Fruit fly (Drosophila melanogaster) whole organism, larva: Measurements from ENCODE around the gene CecA1.

ENCODE experiments used
- noc ChIP-seq: fragments of 200-800 bp; sonication (Bioruptor generic); optimal IDR thresholded peaks from 3 replicates; lab custom pipeline; 2019; ENCODE audit warnings: missing biosample characterization, mild to moderate bottlenecking, missing genetic modification characterization, moderate library complexity

The CecA1 gene

DNA sequence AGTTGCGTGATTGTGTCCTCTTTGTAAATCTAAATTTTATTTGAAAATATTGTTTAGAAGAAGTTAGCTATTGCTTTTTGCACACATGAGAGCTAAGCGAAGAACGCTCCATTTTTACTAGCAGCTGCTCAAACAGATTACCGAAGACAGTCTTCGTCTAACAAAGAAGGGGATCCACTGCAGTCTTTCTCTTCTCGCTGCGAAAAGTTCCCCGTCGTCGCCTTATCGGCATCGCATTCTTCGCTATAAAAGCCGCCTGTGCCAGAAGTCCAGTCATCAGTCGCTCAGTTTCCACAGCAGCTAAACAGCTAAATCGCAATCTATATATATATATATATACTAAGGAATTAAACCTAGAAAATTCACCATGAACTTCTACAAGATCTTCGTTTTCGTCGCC is 5.5 kb downstream of the CecA1 start, which contains the start of gene CecC:
Gene CecC, plus strand, starts transcription at position 275 of the 400 bp plus-strand sequence.
- no peak for TF ChIP-seq noc

DNA sequence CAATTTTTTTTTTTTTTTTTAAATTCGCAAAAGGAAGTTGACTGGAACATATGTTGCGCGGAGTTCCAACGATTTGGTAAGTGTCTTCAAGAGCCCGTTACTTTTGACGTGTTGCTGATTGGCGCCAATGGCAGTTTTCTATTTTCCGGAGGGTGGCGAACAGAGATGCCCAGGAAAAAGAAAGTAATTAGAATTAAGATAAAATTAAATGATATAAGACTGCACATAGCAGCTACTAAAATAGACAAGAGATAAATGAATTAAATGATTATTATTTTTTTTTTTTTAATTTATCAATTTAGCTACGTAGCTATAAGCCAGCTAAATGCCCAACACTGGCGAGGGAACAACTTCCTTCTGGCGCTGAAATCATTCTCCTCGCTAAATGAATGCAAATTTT is 11.6 kb downstream of the CecA1 start:
- TF ChIP-seq noc = no peak

DNA sequence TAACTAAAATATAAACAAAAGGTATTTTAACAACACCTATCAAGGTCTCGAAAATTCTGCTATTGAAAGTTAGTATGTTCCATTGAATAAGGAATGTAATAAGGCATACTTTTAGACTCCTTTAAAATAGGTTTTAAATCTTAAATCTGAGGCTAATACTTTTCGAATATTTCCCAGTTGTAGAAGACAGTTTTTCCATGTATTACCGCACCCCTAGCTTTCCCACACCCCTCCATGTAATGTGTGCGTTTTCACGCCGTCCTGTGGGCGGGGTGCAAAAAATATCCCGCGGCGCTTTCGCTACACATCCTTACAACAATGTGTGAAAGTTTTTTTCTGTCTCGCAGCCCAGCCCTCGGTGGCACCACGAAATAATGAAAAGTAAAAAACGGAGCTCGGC is 13.9 kb downstream of the CecA1 start:
- no peak for TF ChIP-seq noc

DNA sequence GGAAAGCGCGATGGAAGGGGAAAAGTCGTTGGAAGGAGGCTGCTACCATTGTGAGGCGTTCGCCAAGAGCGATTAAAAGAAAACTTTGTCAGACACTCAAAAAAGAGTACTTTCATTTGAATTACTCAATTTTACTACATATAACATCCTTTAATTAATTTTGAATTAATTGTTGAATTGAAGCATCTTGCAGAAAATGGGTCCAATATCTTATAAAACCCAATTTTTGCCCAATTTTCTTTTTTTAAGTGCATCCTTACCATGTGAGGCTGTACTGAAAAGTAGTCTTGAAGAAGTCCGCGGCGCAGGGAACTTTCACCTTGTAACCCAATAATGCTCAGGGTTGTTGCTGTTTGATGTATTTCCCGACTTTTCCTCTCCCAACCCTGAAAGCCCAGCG is 24.6 kb downstream of the CecA1 start:
- no peak for TF ChIP-seq noc

DNA sequence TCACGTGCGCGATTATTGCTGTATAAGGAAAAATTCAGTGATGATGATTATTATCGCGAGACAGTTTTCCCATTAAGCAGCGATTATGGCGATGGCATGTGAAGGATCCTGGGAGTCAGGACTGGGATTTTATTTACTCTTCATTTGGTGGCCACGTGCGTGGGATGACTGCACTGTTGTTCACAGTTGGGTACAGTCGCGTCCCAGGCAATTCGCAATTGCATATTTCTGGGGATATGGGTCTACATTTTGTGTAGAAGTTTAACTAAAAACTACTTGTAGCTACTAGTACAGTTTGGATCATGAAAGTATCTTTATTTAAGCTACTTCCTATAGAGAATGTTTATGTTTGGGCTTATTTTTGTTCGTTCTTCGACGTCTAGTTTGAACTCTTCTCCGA is 26.3 kb downstream of the CecA1 start:
- TF ChIP-seq noc = no peak

DNA sequence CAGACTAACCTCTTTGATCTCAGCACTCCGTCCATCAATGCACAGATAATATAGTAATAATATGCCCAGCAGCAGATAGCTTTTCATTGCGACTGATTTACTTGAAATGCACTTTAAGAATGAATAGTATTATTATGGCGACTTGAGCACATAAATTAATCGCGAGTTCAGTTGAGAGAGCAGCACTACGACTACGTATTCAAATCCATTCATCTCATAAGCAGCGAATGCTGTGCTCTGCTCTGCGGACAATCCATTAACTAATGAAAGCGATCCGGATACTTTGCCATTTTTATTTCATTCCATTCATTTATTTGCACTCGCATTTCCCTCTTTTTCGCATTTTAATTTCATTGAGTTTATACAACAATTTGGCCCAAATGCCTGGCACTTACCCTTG is 27.0 kb downstream of the CecA1 start, which contains the start of gene CG43448:
Gene CG43448, minus strand, starts transcription at position 101 of the 400 bp plus-strand sequence.
- no peak for TF ChIP-seq noc

DNA sequence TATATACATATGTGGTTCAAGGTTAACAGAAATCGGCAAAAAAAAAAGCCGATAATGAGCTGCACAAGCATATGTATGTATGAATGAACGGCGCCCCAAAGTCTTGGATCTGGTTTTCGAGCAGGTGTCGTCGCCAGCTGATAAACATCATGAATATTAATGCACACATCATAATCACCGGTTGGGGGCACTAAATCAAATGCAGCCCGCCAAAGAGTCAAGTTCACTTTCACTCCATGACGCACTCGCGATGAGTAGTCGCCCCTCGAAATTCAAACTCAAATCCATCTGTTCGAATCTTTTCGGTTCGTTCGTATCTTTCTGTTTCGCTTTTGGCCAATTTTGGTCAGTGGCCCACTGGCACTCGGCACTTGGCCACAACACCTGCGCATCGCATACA is 29.6 kb downstream of the CecA1 start:
- TF ChIP-seq noc = no peak

DNA sequence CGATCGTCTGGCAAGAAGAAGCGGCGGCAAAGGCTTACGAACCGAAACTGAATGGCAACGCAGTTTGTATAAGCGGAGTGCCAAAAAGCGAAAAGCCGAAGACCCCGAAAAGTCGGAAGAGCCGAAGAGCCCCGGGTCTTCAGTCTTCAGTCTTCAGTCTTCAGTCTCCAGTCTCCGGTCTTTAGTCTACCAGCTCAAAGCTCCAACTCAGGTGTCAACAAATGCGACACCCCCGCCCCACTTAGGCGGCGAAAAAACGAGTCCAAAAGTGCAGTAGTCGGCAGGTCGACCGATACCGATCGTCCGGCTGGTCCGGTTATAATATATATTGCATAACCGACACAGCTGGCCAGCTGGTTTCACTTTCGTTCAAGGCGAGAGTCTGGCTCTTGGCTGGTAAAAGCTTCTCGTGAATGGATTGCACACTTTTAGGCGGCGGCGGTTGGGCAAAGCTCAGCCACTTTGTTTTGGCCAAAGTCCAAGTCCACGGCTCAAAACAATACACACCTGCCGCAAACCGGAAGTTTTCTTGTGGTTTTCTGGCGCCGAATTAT is 32.7 kb downstream of the CecA1 start, which contains the start of gene CG9737:
Gene CG9737, minus strand, starts transcription at position 51 of the 554 bp plus-strand sequence.
- TF ChIP-seq noc = no peak

DNA sequence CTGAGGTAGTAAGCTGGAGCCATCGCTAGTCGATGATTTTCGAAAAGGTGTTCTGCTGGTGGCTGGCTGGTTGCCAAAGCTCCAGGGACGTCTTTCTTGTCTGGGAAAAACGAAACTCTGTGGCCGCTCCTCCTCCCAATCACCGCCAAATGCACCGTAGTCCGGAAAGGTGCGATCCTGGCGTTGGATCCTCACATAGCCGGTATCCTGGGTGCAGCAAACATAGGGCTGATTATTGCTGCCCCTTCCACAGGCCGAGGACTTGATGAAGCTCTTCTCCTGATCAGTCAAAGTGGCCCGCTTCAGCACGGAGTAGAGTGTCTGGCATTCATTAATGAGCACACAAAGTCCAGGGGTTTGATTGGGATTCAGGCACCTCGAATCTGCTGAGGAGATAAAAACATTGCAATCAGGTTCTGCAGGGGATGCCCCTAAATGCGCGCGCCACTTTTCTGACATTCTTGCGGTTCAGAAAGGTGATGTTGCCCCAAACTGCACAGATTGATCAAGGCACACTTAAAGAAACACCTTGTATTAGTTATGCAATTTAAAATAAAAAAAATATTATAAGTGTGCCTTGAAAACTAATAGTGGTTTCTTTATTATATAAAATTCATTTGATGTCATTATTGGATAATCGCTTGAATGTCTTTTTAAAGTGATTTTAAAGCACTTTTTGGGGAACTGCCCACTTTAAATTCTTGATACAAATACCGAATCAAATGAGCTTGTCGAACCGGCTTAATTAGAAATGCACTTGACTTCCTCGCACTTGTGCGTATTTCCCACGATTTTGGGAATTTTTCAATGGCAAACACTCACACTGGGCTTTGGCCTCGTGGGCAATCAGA is 35.3 kb downstream of the CecA1 start:
- no peak for TF ChIP-seq noc

DNA sequence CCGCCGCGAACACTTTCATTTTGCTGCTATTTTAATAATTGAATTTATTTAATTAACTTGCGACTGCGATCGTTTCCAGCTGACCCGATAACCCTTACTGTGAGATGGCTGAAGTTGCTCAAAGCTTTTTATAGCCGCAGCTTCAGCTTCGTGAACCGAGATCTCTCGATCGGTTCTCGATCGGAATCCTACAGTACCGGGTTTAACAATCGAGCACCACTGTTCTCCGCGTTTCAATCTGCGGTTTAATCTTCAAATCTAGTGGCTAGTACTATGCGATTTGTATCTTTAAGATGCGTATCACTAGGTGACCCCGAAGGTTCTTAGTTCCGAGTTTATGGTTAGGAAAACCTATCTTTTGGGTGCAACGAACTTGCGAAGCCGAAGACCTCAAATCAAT is 35.9 kb downstream of the CecA1 start, which contains the start of gene CG9733:
Gene CG9733, minus strand, starts transcription at position 101 of the 400 bp plus-strand sequence.
- no peak for TF ChIP-seq noc

DNA sequence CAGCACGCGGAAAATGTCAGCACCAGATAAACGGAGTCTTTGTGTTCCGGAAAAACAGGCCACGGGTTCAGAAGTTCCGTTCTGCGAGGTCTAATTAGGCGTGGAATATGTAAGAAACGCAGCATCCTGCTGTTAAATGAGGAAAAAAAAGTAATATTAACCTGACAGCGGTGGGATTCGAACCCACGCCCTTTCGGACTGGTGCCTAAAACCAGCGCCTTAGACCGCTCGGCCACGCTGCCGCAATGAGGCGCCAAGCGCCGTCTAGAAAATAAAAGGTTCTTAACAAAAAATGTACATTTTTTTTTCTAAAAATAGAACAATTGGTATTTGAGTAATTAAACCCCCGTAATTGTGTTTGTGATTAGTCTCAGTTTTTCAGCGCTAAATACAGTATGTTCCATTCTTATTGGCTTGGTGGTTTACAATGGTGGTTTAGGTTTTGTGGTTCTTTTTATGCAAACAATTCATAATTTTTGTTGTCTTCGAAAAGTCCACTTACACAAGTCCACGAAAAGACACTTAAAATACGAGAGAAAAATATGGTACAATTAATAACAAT is 37.2 kb downstream of the CecA1 start:
- TF ChIP-seq noc = peak; percentile 48

DNA sequence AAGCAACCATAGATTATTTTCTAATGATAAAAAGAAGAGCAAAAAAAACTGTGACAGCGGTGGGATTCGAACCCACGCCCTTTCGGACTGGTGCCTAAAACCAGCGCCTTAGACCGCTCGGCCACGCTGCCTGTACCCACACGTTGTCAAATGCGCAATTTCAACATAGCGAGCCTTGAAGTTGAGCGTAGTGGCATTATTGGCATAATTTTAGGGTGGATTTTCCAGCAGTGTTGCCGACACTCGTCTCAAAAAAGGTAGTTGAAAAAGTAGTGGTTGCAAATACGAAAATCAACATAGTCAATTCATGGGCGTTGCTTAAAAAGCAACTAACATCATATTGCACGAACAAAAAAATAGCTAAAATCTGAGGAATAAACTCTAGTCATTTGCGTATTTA is 37.9 kb downstream of the CecA1 start:
- no peak for TF ChIP-seq noc

DNA sequence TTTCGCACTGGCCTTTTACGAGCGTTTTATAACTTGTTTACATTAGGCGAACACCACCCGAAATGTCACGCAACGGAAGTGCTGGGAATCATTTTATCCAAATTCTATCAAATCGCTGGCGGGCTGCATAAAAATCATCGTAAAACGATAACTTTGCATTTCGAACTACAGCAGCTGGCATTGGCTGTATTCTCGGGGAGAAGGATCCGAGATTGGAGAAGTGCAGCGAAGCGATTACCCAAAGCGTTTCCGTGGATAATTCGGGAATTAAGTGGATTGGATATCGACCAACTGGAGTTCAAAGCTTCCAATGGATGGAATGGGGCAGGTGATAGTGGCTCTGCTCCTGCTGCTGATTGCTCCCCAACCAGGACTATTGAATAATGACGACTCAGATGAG is 38.6 kb downstream of the CecA1 start, which contains the start of gene CG34299:
Gene CG34299, plus strand, starts transcription at position 301 of the 400 bp plus-strand sequence.
- no peak for TF ChIP-seq noc

DNA sequence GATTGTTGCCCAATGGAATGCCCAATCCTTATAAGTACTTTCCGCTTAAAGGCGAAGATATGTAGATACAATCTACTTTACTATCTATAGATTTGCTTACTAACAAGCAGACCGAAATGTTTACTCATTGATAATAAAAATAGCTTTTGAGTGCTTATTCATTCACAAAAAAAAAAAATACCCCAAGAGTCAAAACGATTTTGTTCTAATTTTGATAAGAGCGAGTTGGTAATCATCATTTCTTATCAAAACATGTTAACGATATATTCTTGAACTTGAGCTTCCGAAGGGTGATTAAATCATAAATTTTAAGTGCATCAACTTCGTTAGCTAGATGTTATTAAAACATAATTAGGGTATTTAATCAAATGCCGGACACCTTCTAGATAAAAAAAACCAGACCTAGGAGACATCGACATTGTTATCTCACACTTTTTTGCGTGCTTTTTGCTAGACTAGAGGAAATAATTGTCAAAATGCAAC is 39.9 kb downstream of the CecA1 start, which contains the start of gene CG9682:
Gene CG9682, plus strand, starts transcription at position 433 of the 483 bp plus-strand sequence.
- no peak for TF ChIP-seq noc

DNA sequence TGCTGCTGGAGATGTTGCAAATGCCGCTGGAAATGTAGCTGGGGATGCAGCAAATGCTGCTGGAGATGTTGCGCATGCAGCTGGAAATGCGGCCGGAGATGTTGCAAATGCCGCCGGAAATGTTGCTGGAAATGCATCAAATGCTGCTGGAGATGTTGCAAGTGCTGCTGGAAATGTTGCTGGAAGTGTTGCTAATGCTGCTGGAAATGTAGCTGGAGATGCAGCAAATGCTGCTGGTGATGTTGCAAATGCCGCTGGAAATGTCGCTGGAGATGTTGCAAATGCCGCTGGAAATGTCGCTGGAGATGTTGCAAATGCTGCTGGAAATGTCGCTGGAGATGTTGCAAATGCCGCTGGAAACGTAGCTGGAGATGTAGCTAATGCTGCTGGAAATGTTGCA is 41.6 kb downstream of the CecA1 start:
- no peak for TF ChIP-seq noc

DNA sequence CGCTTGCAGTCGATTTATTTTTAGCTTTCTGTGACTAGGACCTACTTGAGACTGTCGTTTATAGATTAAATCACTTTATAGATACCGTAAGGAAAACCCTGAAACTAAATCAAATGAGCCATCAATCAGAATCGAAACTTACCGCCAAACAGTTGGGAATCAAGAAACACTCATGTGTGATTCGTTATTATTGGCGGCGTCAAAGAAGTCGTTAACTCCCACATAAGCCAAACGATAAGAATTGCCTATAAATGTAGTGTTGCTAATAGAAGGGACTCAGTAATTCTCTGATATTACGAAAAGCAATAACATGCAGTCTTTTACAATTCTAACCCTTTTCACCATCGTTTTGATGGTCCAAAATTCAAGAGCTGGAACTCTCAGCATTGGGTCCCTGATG is 42.2 kb downstream of the CecA1 start, which contains the start of gene CG18404:
Gene CG18404, plus strand, starts transcription at position 301 of the 400 bp plus-strand sequence.
- TF ChIP-seq noc = no peak
